ENCODE assay signal across 2 worm cellular contexts in genomic region chrIII:2290222-2290938, ce11.
TF ChIP-seq lines count a peak whose summit lies in the region.

No protein-coding gene starts in this region.

TF ChIP-seq in whole organism, L4 larva, 104 proteins besides CTCF, POLR2A, EP300 and RAD21:
- TF ChIP-seq lin-38 (GFP tag; IDR thresholded peaks at IDR 0.05; lab: Robert Waterston, UW) (peak; percentile 65), F26F4.8 (GFP tag; conservative IDR thresholded peaks at IDR 0.05; lab: Robert Waterston, UW) (0 out of 2 replicates have a peak, but pooled peaks have one; percentile 46)
TF ChIP-seq in whole organism, L4 larva: peak in this region for 2; not testable (repeated sequence) for 102.

TF ChIP-seq in whole organism, young adult, 124 proteins besides CTCF, POLR2A, EP300 and RAD21:
- TF ChIP-seq B0261.1 (tag; optimal IDR thresholded peaks at IDR 0.05; lab: Kevin White, UChicago) = peak; percentile 62
- peak; percentile 82 for TF ChIP-seq tbp1 (GFP tag; optimal IDR thresholded peaks at IDR 0.05; lab: Kevin White, UChicago)
- peak; percentile 65; the same call in 1 of the 2 replicates for TF ChIP-seq lin-26 (GFP tag; IDR thresholded peaks at IDR 0.05; lab: Robert Waterston, UW)
- TF ChIP-seq lsl-1 (GFP tag; optimal IDR thresholded peaks at IDR 0.05; lab: Kevin White, UChicago) = peak; percentile 7
- TF ChIP-seq hmg-1.2 (GFP tag; IDR thresholded peaks at IDR 0.05; lab: Robert Waterston, UW) = peak; percentile 29; the same call in 1 of the 2 replicates
- peak; percentile 26 for TF ChIP-seq rpc-1 (optimal IDR thresholded peaks at IDR 0.05; lab: Kevin White, UChicago)
- TF ChIP-seq rpc-1 (tag; optimal IDR thresholded peaks at IDR 0.05; lab: Kevin White, UChicago) = peak; percentile 67
- TF ChIP-seq mcd-1 (GFP tag; IDR thresholded peaks at IDR 0.05; lab: Robert Waterston, UW) = 0 out of 2 replicates have a peak, but pooled peaks have one; percentile 13
